Worm (Caenorhabditis elegans) whole organism, L1 larva: ENCODE measurements around the gene bca-2.

ENCODE experiments used
- C34B4.2 ChIP-seq: sonication (generic microtip); optimal IDR thresholded peaks from 2 replicates; lab custom pipeline; 2017; ENCODE audit warnings: mild to moderate bottlenecking, missing genetic modification characterization, missing compliant biosample characterization
- ceh-63 ChIP-seq: fragments of 200-800 bp; sonication (Bioruptor generic); optimal IDR thresholded peaks from 2 replicates; lab custom pipeline; 2018; ENCODE audit warnings: mild to moderate bottlenecking, missing genetic modification characterization, missing compliant biosample characterization
- ceh-88 ChIP-seq: fragments of 200-800 bp; sonication (Bioruptor generic); IDR thresholded peaks from 2 replicates; pipeline ENCODE4 v1.3.6; 2022; ENCODE audit warnings: missing genetic modification characterization, missing compliant biosample characterization
- ces-1 ChIP-seq: fragments of 150-350 bp; optimal IDR thresholded peaks from 2 replicates; lab custom pipeline; 2014; ENCODE audit warnings: missing biosample characterization, missing genetic modification reagents, missing genetic modification characterization
- dpl-1 ChIP-seq, 3 experiments: fragments of 150-350 bp in 2 of 3; sonication (generic microtip) in 1 of 3; optimal IDR thresholded peaks; 2 replicates each; lab custom pipeline; 2014 to 2017; ENCODE audit warnings: missing biosample characterization in 3 of 3, missing genetic modification characterization in 3 of 3, missing genetic modification reagents in 3 of 3
- dsc-1 ChIP-seq: sonication (generic microtip); optimal IDR thresholded peaks from 2 replicates; lab custom pipeline; 2016; ENCODE audit warnings: mild to moderate bottlenecking, missing genetic modification characterization, missing compliant biosample characterization
- efl-1 ChIP-seq, 4 experiments: fragments of 150-350 bp; optimal IDR thresholded peaks in 3 of 4; peaks in 1 of 4; 1 replicate in 1 of 4; 2 replicates in 3 of 4; lab custom pipeline; 2014; ENCODE audit warnings: missing biosample characterization in 2 of 4, missing genetic modification characterization in 2 of 4, missing genetic modification reagents in 2 of 4
- efl-3 ChIP-seq: fragments of 200-800 bp; sonication (Bioruptor generic); optimal IDR thresholded peaks from 2 replicates; lab custom pipeline; 2018; ENCODE audit warnings: mild to moderate bottlenecking, missing genetic modification characterization, missing compliant biosample characterization
- egl-13 ChIP-seq: sonication (generic microtip); optimal IDR thresholded peaks from 2 replicates; lab custom pipeline; 2016; ENCODE audit warnings: missing genotype, missing genetic modification reagents, missing genetic modification characterization, missing compliant biosample characterization
- elt-2 ChIP-seq: sonication (generic microtip); optimal IDR thresholded peaks from 2 replicates; lab custom pipeline; 2016; ENCODE audit warnings: missing genetic modification characterization, mild to moderate bottlenecking, inconsistent platforms, missing compliant biosample characterization, missing genetic modification reagents
- ets-5 ChIP-seq: fragments of 200-800 bp; sonication (Bioruptor generic); IDR thresholded peaks from 2 replicates; pipeline ENCODE4 v1.3.6; 2022; ENCODE audit warnings: missing genetic modification characterization, missing compliant biosample characterization
- hlh-17 ChIP-seq: fragments of 200-800 bp; sonication (Bioruptor generic); optimal IDR thresholded peaks from 2 replicates; lab custom pipeline; 2018; ENCODE audit warnings: missing genetic modification characterization, mild to moderate bottlenecking, missing compliant biosample characterization, moderate library complexity, borderline replicate concordance
- jun-1 ChIP-seq: fragments of 150-350 bp; optimal IDR thresholded peaks from 2 replicates; lab custom pipeline; 2014; ENCODE audit warnings: missing biosample characterization, missing genetic modification reagents, missing genetic modification characterization
- mep-1 ChIP-seq: fragments of 150-350 bp; optimal IDR thresholded peaks from 2 replicates; lab custom pipeline; 2014; ENCODE audit warnings: missing biosample characterization, missing genetic modification characterization
- nhr-77 ChIP-seq: fragments of 150-350 bp; optimal IDR thresholded peaks from 2 replicates; lab custom pipeline; 2014; ENCODE audit warnings: missing biosample characterization, missing genetic modification characterization
- nhr-90 ChIP-seq: sonication (generic microtip); optimal IDR thresholded peaks from 2 replicates; lab custom pipeline; 2016; ENCODE audit warnings: mild to moderate bottlenecking, missing genetic modification characterization, missing compliant biosample characterization; ENCODE audit not compliant: poor library complexity
- skn-1 ChIP-seq: fragments of 150-350 bp; optimal IDR thresholded peaks from 2 replicates; lab custom pipeline; 2014; ENCODE audit warnings: missing biosample characterization, missing genetic modification characterization
- sox-4 ChIP-seq: sonication (generic microtip); optimal IDR thresholded peaks from 2 replicates; lab custom pipeline; 2016; ENCODE audit warnings: missing genetic modification characterization, missing compliant biosample characterization
- swsn-7 ChIP-seq: sonication (generic microtip); optimal IDR thresholded peaks from 2 replicates; lab custom pipeline; 2016; ENCODE audit warnings: missing genetic modification characterization, missing compliant biosample characterization
- unc-130 ChIP-seq: fragments of 150-350 bp; optimal IDR thresholded peaks from 2 replicates; lab custom pipeline; 2017; ENCODE audit warnings: missing biosample characterization, missing genetic modification characterization, inconsistent platforms
- unc-30 ChIP-seq: sonication (generic microtip); optimal IDR thresholded peaks from 2 replicates; lab custom pipeline; 2017; ENCODE audit warnings: missing biosample characterization, missing genetic modification characterization
- unc-98 ChIP-seq: fragments of 200-800 bp; sonication (Bioruptor generic); IDR thresholded peaks from 2 replicates; pipeline ENCODE4 v1.3.6; 2022; ENCODE audit warnings: missing genetic modification characterization, missing compliant biosample characterization
- vab-15 ChIP-seq: sonication (generic microtip); optimal IDR thresholded peaks from 2 replicates; lab custom pipeline; 2017; ENCODE audit warnings: missing genotype, mild to moderate bottlenecking, missing genetic modification characterization, missing compliant biosample characterization
- zag-1 ChIP-seq: fragments of 150-350 bp; optimal IDR thresholded peaks from 2 replicates; lab custom pipeline; 2014; ENCODE audit warnings: missing biosample characterization, missing genetic modification characterization
- ztf-11 ChIP-seq, 2 experiments: sonication (generic microtip); optimal IDR thresholded peaks; 2 replicates each; lab custom pipeline; 2016 to 2017; ENCODE audit warnings: missing genetic modification characterization in 2 of 2, missing biosample characterization in 1 of 2, missing compliant biosample characterization in 1 of 2
- ztf-4 ChIP-seq: fragments of 150-350 bp; optimal IDR thresholded peaks from 2 replicates; lab custom pipeline; 2014; ENCODE audit warnings: missing biosample characterization, missing genetic modification characterization

Gene bca-2

ce11 chrIV:17058036-17058435 lies 42.0 kb downstream of the bca-2 start, which contains the start of gene Y116A8C.44:
TSS of gene Y116A8C.44 (minus strand) at chrIV:17058136.
- no peak for TF ChIP-seq efl-1 (optimal IDR thresholded peaks at IDR 0.05; lab: Kevin White, UChicago)
- TF ChIP-seq efl-1 (GFP tag; optimal IDR thresholded peaks at IDR 0.05 in 1 of 2; lab: Kevin White, UChicago), result peak in 1 of 2 experiments; percentile 52
- TF ChIP-seq ets-5, result no peak
- no peak for TF ChIP-seq ceh-63 (GFP tag; lab: Kevin White, UChicago)
- TF ChIP-seq skn-1 (tag; lab: Kevin White, UChicago), result no peak
- no peak for TF ChIP-seq hlh-17 (GFP tag; lab: Kevin White, UChicago)

ce11 chrIV:17053261-17053660 lies 46.8 kb downstream of the bca-2 start, which contains the start of gene Y116A8C.23:
TSS of gene Y116A8C.23 (plus strand) at chrIV:17053561.
- TF ChIP-seq unc-30 (tag; lab: Kevin White, UChicago) (no peak), efl-3 (GFP tag; lab: Kevin White, UChicago) (no peak), sox-4 (tag; lab: Kevin White, UChicago) (no peak), nhr-77 (no peak), vab-15 (no peak), egl-13 (tag; lab: Kevin White, UChicago) (no peak)

- no peak for TF ChIP-seq nhr-90 (tag; lab: Kevin White, UChicago)
- TF ChIP-seq swsn-7 (tag; lab: Kevin White, UChicago), result no peak
- no peak for TF ChIP-seq unc-98 (GFP tag; lab: Robert Waterston, UW)
- no peak for TF ChIP-seq zag-1 (tag; lab: Kevin White, UChicago)
- no peak for TF ChIP-seq efl-3 (GFP tag; lab: Kevin White, UChicago)
- TF ChIP-seq ztf-11 (tag; optimal IDR thresholded peaks at IDR 0.05; lab: Kevin White, UChicago), result no peak
- no peak for TF ChIP-seq dsc-1 (tag; lab: Kevin White, UChicago)
- TF ChIP-seq jun-1 (tag; lab: Kevin White, UChicago), result no peak
- TF ChIP-seq ceh-88, result no peak
- TF ChIP-seq ces-1 (GFP tag; lab: Kevin White, UChicago), result no peak
- TF ChIP-seq dpl-1 (GFP tag; optimal IDR thresholded peaks at IDR 0.05; lab: Kevin White, UChicago), result no peak
- no peak for TF ChIP-seq ztf-4 (tag; lab: Kevin White, UChicago)
- no peak for TF ChIP-seq C34B4.2 (tag; lab: Kevin White, UChicago)
- TF ChIP-seq mep-1, result no peak
- no peak for TF ChIP-seq elt-2 (tag; lab: Kevin White, UChicago)
- no peak for TF ChIP-seq unc-130 (tag; lab: Kevin White, UChicago)
These were observed 51.8 kb downstream of the bca-2 start, which contains the start of gene athp-3 for ce11 chrIV:17048257-17048656. TSS of gene athp-3 (minus strand) at chrIV:17048357.
